Worm (Caenorhabditis elegans): ENCODE data around the gene R166.2.

R166.2 gene

ce11 chrII:10537988-10538387 lies 517 bp upstream of the R166.2 start (continued):
- no peak for TF ChIP-seq cebp-1 (GFP tag; IDR thresholded peaks at IDR 0.05)
- peak; percentile 15 for TF ChIP-seq cebp-1 (tag; optimal IDR thresholded peaks at IDR 0.05)
- TF ChIP-seq mxl-1 (tag; optimal IDR thresholded peaks at IDR 0.05), result no peak
- peak; percentile 40; the same call in 1 of the 2 replicates for TF ChIP-seq mcd-1 (GFP tag; IDR thresholded peaks at IDR 0.05)
- TF ChIP-seq madf-6 (GFP tag; IDR thresholded peaks at IDR 0.05), result peak; percentile 41; the same call in 1 of the 2 replicates
- TF ChIP-seq C06A6.2 (GFP tag; conservative IDR thresholded peaks at IDR 0.05), result no peak
- TF ChIP-seq F23B12.7 (tag; optimal IDR thresholded peaks at IDR 0.05; ENCODE audit: insufficient read depth), result no peak
- no peak for TF ChIP-seq egl-18 (GFP tag; IDR thresholded peaks at IDR 0.05)
- no peak for TF ChIP-seq hlh-26 (GFP tag; conservative IDR thresholded peaks at IDR 0.05)
- no peak for TF ChIP-seq nhr-80 (tag; optimal IDR thresholded peaks at IDR 0.05)
- TF ChIP-seq C17E4.6 (GFP tag; IDR thresholded peaks at IDR 0.05), result no peak
- no peak for TF ChIP-seq K12H6.12 (tag; optimal IDR thresholded peaks at IDR 0.05)
- no peak for TF ChIP-seq Y67H2A.10 (GFP tag; conservative IDR thresholded peaks at IDR 0.05)
- TF ChIP-seq F22D6.2 (tag; optimal IDR thresholded peaks at IDR 0.05), result no peak
- no peak for TF ChIP-seq pha-4 (tag; optimal IDR thresholded peaks at IDR 0.05)
- TF ChIP-seq K11D2.4 (GFP tag; IDR thresholded peaks at IDR 0.05), result 0 out of 2 replicates have a peak, but pooled peaks have one; percentile 39
- peak in 1 of 2 experiments; percentile 24 for TF ChIP-seq let-607 (tag; optimal IDR thresholded peaks at IDR 0.05)
- no peak for TF ChIP-seq nfya-1 (tag; optimal IDR thresholded peaks at IDR 0.05; ENCODE audit: borderline replicate concordance, insufficient read depth)
- TF ChIP-seq tbp1 (GFP tag; optimal IDR thresholded peaks at IDR 0.05), result peak; percentile 32
- TF ChIP-seq zfh-2 (GFP tag; conservative IDR thresholded peaks at IDR 0.05), result no peak
- TF ChIP-seq tlf-1 (GFP tag; optimal IDR thresholded peaks at IDR 0.05), result no peak

- TF ChIP-seq lin-26 (GFP tag; IDR thresholded peaks at IDR 0.05) (0 out of 2 replicates have a peak, but pooled peaks have one; percentile 10), dpl-1 (GFP tag; optimal IDR thresholded peaks at IDR 0.05) (no peak)
Measured at ce11 chrII:10533985-10534384, 3.5 kb downstream of the R166.2 start.

ce11 chrII:10531604-10532003 lies 5.9 kb downstream of the R166.2 start:
- TF ChIP-seq F52B5.7 (tag; optimal IDR thresholded peaks at IDR 0.05), result no peak
- no peak for TF ChIP-seq aptf-2 (GFP tag; conservative IDR thresholded peaks at IDR 0.05)
- no peak for TF ChIP-seq lin-26 (GFP tag; IDR thresholded peaks at IDR 0.05)
- TF ChIP-seq ccch-3 (GFP tag; optimal IDR thresholded peaks at IDR 0.05), result no peak
- no peak for TF ChIP-seq mes-4 (tag; optimal IDR thresholded peaks at IDR 0.05)
- TF ChIP-seq nhr-179 (tag; optimal IDR thresholded peaks at IDR 0.05), result no peak
- TF ChIP-seq egrh-3 (GFP tag; IDR thresholded peaks at IDR 0.05), result peak; percentile 52; the same call in 1 of the 2 replicates
- peak; percentile 11 for TF ChIP-seq chd-7 (tag; optimal IDR thresholded peaks at IDR 0.05)
- no peak for TF ChIP-seq nhr-120 (GFP tag; IDR thresholded peaks at IDR 0.05)
- no peak for TF ChIP-seq sea-2 (GFP tag; IDR thresholded peaks at IDR 0.05)
- TF ChIP-seq atf-7 (tag; optimal IDR thresholded peaks at IDR 0.05), result no peak
- no peak for TF ChIP-seq lag-1 (GFP tag; IDR thresholded peaks at IDR 0.05)
- peak; percentile 71 for TF ChIP-seq zfh-2 (GFP tag; conservative IDR thresholded peaks at IDR 0.05)

ce11 chrII:10530907-10531306 lies 6.6 kb downstream of the R166.2 start:
- no peak for TF ChIP-seq tlf-1 (GFP tag; optimal IDR thresholded peaks at IDR 0.05)
- TF ChIP-seq cebp-2 (GFP tag; IDR thresholded peaks at IDR 0.05), result 0 out of 2 replicates have a peak, but pooled peaks have one; percentile 51
- TF ChIP-seq zfh-2 (GFP tag; conservative IDR thresholded peaks at IDR 0.05), result peak; percentile 58; the same call in 1 of the 2 replicates
- TF ChIP-seq B0019.2 (GFP tag; conservative IDR thresholded peaks at IDR 0.05), result no peak
- no peak for TF ChIP-seq F57A8.1 (GFP tag; optimal IDR thresholded peaks at IDR 0.05)
- no peak for TF ChIP-seq madf-3 (GFP tag; IDR thresholded peaks at IDR 0.05)

Data from whole organism, young adult.